Worm (Caenorhabditis elegans) whole organism, early embryonic: ENCODE data around the gene frpr-3.

ENCODE experiments used
- B0310.2 ChIP-seq: sonication (generic microtip); optimal IDR thresholded peaks from 2 replicates; lab custom pipeline; 2016; ENCODE audit warnings: mild to moderate bottlenecking, missing genetic modification characterization, missing compliant biosample characterization
- aly-1 ChIP-seq: sonication (generic microtip); optimal IDR thresholded peaks from 2 replicates; lab custom pipeline; 2016; ENCODE audit warnings: missing genetic modification characterization, missing compliant biosample characterization
- ama-1 ChIP-seq: fragments of 150-350 bp; optimal IDR thresholded peaks from 2 replicates; lab custom pipeline; 2014
- hmbx-1 ChIP-seq: sonication (generic microtip); optimal IDR thresholded peaks from 2 replicates; lab custom pipeline; 2016; ENCODE audit warnings: mild to moderate bottlenecking, missing genetic modification characterization, missing compliant biosample characterization
- hmg-4 ChIP-seq: fragments of 200-800 bp; sonication (Bioruptor generic); optimal IDR thresholded peaks from 2 replicates; lab custom pipeline; 2018; ENCODE audit warnings: mild to moderate bottlenecking, missing genetic modification characterization, missing compliant biosample characterization
- hnd-1 ChIP-seq: sonication (generic microtip); optimal IDR thresholded peaks from 2 replicates; lab custom pipeline; 2016; ENCODE audit warnings: missing genetic modification characterization, missing compliant biosample characterization
- pes-1 ChIP-seq: fragments of 200-800 bp; sonication (Bioruptor generic); IDR thresholded peaks from 2 replicates; pipeline ENCODE4 v1.3.6; 2022; ENCODE audit warnings: missing genetic modification reagents, missing genetic modification characterization, missing compliant biosample characterization
- tbx-37 ChIP-seq: fragments of 200-800 bp; sonication (Bioruptor generic); conservative IDR thresholded peaks from 2 replicates; pipeline ENCODE4 v1.3.6; 2022; ENCODE audit warnings: missing genetic modification reagents, missing genetic modification characterization, missing compliant biosample characterization

DNA sequence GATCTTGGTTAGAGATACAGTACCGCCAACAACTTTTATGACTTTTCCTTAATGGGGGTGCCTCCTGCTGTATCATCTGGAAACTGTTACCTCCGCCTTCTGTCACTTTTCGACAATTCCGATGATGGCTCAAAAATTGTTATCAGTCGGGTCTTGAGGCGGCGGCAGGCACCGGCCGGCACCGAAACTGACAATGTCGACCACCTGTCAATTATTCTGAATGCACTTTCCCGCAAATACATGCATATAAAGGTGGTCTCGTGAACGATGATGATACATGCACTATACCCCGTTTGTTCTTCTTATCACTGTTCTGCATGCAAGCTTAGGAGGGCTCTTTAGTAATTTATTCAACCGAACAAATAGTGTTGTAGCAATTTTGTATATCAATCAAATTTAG lies 27.0 kb upstream of the frpr-3 start:
- TF ChIP-seq ama-1 (lab: Kevin White, UChicago) (no peak), aly-1 (no peak), hnd-1 (no peak), pes-1 (GFP tag; lab: Robert Waterston, UW) (no peak), hmg-4 (no peak), tbx-37 (GFP tag; lab: Robert Waterston, UW) (no peak), hmbx-1 (tag; lab: Kevin White, UChicago) (no peak), B0310.2 (tag; lab: Kevin White, UChicago) (no peak)
